Worm (Caenorhabditis elegans): Measurements from ENCODE around the gene col-41.

ce11 chrX:15188986-15189675 lies 12.8 kb upstream of the col-41 start:
- TF ChIP-seq ets-7 (tag; optimal IDR thresholded peaks at IDR 0.05), result no peak
- no peak for TF ChIP-seq tra-4 (tag; optimal IDR thresholded peaks at IDR 0.05)
- no peak for TF ChIP-seq B0310.2 (tag; optimal IDR thresholded peaks at IDR 0.05)
- TF ChIP-seq ama-1 (optimal IDR thresholded peaks at IDR 0.05), result no peak
- TF ChIP-seq tbx-11 (GFP tag; IDR thresholded peaks at IDR 0.05), result no peak
- no peak for TF ChIP-seq tbx-37 (GFP tag; conservative IDR thresholded peaks at IDR 0.05)
- no peak for TF ChIP-seq hnd-1 (tag; optimal IDR thresholded peaks at IDR 0.05)
- no peak for TF ChIP-seq hmg-4 (GFP tag; optimal IDR thresholded peaks at IDR 0.05)
- TF ChIP-seq aly-1 (tag; optimal IDR thresholded peaks at IDR 0.05), result no peak
- TF ChIP-seq F13C5.2 (tag; optimal IDR thresholded peaks at IDR 0.05), result peak; percentile 0
- TF ChIP-seq scrt-1 (GFP tag; IDR thresholded peaks at IDR 0.05), result 0 out of 2 replicates have a peak, but pooled peaks have one; percentile 28
- TF ChIP-seq ceh-36 (tag; optimal IDR thresholded peaks at IDR 0.05), result no peak

All from whole organism, early embryonic.